Worm (Caenorhabditis elegans) whole organism, L2 larva: ENCODE data around the gene elmd-1.

Source experiments
- C34F6.9 ChIP-seq: fragments of 150-350 bp; optimal IDR thresholded peaks from 2 replicates; lab custom pipeline; 2014; ENCODE audit warnings: missing biosample characterization, missing genetic modification characterization
- F13H6.1 ChIP-seq: sonication (generic microtip); optimal IDR thresholded peaks from 2 replicates; lab custom pipeline; 2016; ENCODE audit warnings: missing genetic modification characterization, missing compliant biosample characterization
- R02D3.7 ChIP-seq: fragments of 150-350 bp; optimal IDR thresholded peaks from 2 replicates; lab custom pipeline; 2014; ENCODE audit warnings: missing biosample characterization, missing genetic modification characterization
- Y55F3AM.14 ChIP-seq: fragments of 200-800 bp; sonication (Bioruptor generic); optimal IDR thresholded peaks from 2 replicates; lab custom pipeline; 2018; ENCODE audit warnings: mild to moderate bottlenecking, missing genetic modification characterization, missing compliant biosample characterization
- aly-2 ChIP-seq: fragments of 150-350 bp; optimal IDR thresholded peaks from 2 replicates; lab custom pipeline; 2014; ENCODE audit warnings: missing biosample characterization, missing genetic modification characterization
- ama-1 ChIP-seq: fragments of 150-350 bp; optimal IDR thresholded peaks from 2 replicates; lab custom pipeline; 2018; ENCODE audit warnings: inconsistent platforms
- blmp-1 ChIP-seq: sonication (generic microtip); optimal IDR thresholded peaks from 2 replicates; lab custom pipeline; 2017; ENCODE audit warnings: missing genetic modification characterization, mild to moderate bottlenecking, missing compliant biosample characterization, antibody characterized with exemption, moderate library complexity; ENCODE audit not compliant: insufficient read depth
- ceh-82 ChIP-seq: fragments of 150-350 bp; optimal IDR thresholded peaks from 2 replicates; lab custom pipeline; 2014; ENCODE audit warnings: missing biosample characterization, missing genetic modification characterization
- crh-2 ChIP-seq: sonication (generic microtip); optimal IDR thresholded peaks from 2 replicates; lab custom pipeline; 2017; ENCODE audit warnings: missing biosample characterization, missing genetic modification characterization
- dmd-4 ChIP-seq: sonication (generic microtip); optimal IDR thresholded peaks from 2 replicates; lab custom pipeline; 2017; ENCODE audit warnings: missing biosample characterization, missing genetic modification characterization
- egl-27 ChIP-seq: sonication (generic microtip); optimal IDR thresholded peaks from 3 replicates; lab custom pipeline; 2017; ENCODE audit warnings: missing biosample characterization, missing genetic modification reagents, missing genetic modification characterization
- elt-3 ChIP-seq: sonication (generic microtip); optimal IDR thresholded peaks from 2 replicates; lab custom pipeline; 2017; ENCODE audit warnings: missing biosample characterization, missing genetic modification characterization
- fos-1 ChIP-seq: fragments of 150-350 bp; optimal IDR thresholded peaks from 2 replicates; lab custom pipeline; 2014; ENCODE audit warnings: missing biosample characterization, missing genetic modification characterization
- gmeb-1 ChIP-seq: fragments of 150-350 bp; optimal IDR thresholded peaks from 2 replicates; lab custom pipeline; 2014; ENCODE audit warnings: missing biosample characterization, missing genetic modification characterization
- lin-11 ChIP-seq: fragments of 150-350 bp; sonication (generic microtip); optimal IDR thresholded peaks from 2 replicates; lab custom pipeline; 2014; ENCODE audit warnings: missing biosample characterization, missing genetic modification characterization, inconsistent platforms, mixed read lengths
- lin-13 ChIP-seq: fragments of 150-350 bp; optimal IDR thresholded peaks from 2 replicates; lab custom pipeline; 2014; ENCODE audit warnings: missing biosample characterization, missing genetic modification reagents, missing genetic modification characterization
- lsy-2 ChIP-seq, 2 experiments: fragments of 150-350 bp in 1 of 2; sonication (generic microtip) in 1 of 2; optimal IDR thresholded peaks; 2 replicates each; lab custom pipeline; 2014 to 2017; ENCODE audit warnings: missing biosample characterization in 2 of 2, missing genetic modification characterization in 2 of 2
- mbf-1 ChIP-seq: sonication (generic microtip); optimal IDR thresholded peaks from 2 replicates; lab custom pipeline; 2017; ENCODE audit warnings: missing biosample characterization, missing genetic modification characterization
- nhr-10 ChIP-seq: sonication (generic microtip); optimal IDR thresholded peaks from 2 replicates; lab custom pipeline; 2017; ENCODE audit warnings: missing biosample characterization, missing genetic modification characterization
- nhr-11 ChIP-seq: fragments of 150-350 bp; optimal IDR thresholded peaks from 2 replicates; lab custom pipeline; 2014; ENCODE audit warnings: missing biosample characterization, missing genetic modification characterization
- nhr-12 ChIP-seq: fragments of 150-350 bp; optimal IDR thresholded peaks from 2 replicates; lab custom pipeline; 2014; ENCODE audit warnings: missing biosample characterization, missing genetic modification characterization
- nhr-21 ChIP-seq: fragments of 150-350 bp; optimal IDR thresholded peaks from 2 replicates; lab custom pipeline; 2014; ENCODE audit warnings: missing biosample characterization, missing genetic modification characterization
- nhr-23 ChIP-seq: fragments of 150-350 bp; optimal IDR thresholded peaks from 2 replicates; lab custom pipeline; 2014; ENCODE audit warnings: missing biosample characterization, missing genetic modification reagents, missing genetic modification characterization
- nhr-237 ChIP-seq: fragments of 150-350 bp; optimal IDR thresholded peaks from 2 replicates; lab custom pipeline; 2014; ENCODE audit warnings: missing biosample characterization, missing genetic modification characterization
- nhr-25 ChIP-seq: fragments of 150-350 bp; sonication (generic microtip); optimal IDR thresholded peaks from 3 replicates; lab custom pipeline; 2014; ENCODE audit warnings: missing biosample characterization, missing genetic modification characterization
- nhr-77 ChIP-seq: fragments of 150-350 bp; optimal IDR thresholded peaks from 2 replicates; lab custom pipeline; 2014; ENCODE audit warnings: missing biosample characterization, missing genetic modification characterization
- peb-1 ChIP-seq: fragments of 150-350 bp; optimal IDR thresholded peaks from 2 replicates; lab custom pipeline; 2014; ENCODE audit warnings: missing biosample characterization, missing genetic modification characterization
- skn-1 ChIP-seq: sonication (generic microtip); optimal IDR thresholded peaks from 2 replicates; lab custom pipeline; 2017; ENCODE audit warnings: missing biosample characterization, missing genetic modification characterization
- sma-9 ChIP-seq, 2 experiments: fragments of 150-350 bp in 1 of 2; sonication (generic microtip) in 1 of 2; optimal IDR thresholded peaks; 2 replicates each; lab custom pipeline; 2014 to 2016; ENCODE audit warnings: missing genetic modification characterization in 2 of 2, mild to moderate bottlenecking in 1 of 2, missing biosample characterization in 1 of 2, missing compliant biosample characterization in 1 of 2, missing genetic modification reagents in 1 of 2, moderate library complexity in 1 of 2
- unc-39 ChIP-seq: fragments of 150-350 bp; optimal IDR thresholded peaks from 2 replicates; lab custom pipeline; 2014; ENCODE audit warnings: missing biosample characterization, missing genetic modification characterization
- unc-55 ChIP-seq: fragments of 150-350 bp; sonication (generic microtip); optimal IDR thresholded peaks from 3 replicates; lab custom pipeline; 2014; ENCODE audit warnings: missing biosample characterization, missing genetic modification reagents, missing genetic modification characterization
- unc-62 ChIP-seq: fragments of 150-350 bp; optimal IDR thresholded peaks from 2 replicates; lab custom pipeline; 2014; ENCODE audit warnings: missing biosample characterization, missing genetic modification reagents, missing genetic modification characterization
- zag-1 ChIP-seq: fragments of 150-350 bp; optimal IDR thresholded peaks from 2 replicates; lab custom pipeline; 2014; ENCODE audit warnings: missing biosample characterization, missing genetic modification characterization
- ztf-1 ChIP-seq: fragments of 200-800 bp; sonication (Bioruptor generic); conservative IDR thresholded peaks from 2 replicates; pipeline ENCODE4 v1.3.6; 2022; ENCODE audit warnings: missing genetic modification characterization, missing compliant biosample characterization
- ztf-4 ChIP-seq: fragments of 150-350 bp; optimal IDR thresholded peaks from 2 replicates; lab custom pipeline; 2014; ENCODE audit warnings: missing biosample characterization, missing genetic modification characterization

The elmd-1 gene

DNA sequence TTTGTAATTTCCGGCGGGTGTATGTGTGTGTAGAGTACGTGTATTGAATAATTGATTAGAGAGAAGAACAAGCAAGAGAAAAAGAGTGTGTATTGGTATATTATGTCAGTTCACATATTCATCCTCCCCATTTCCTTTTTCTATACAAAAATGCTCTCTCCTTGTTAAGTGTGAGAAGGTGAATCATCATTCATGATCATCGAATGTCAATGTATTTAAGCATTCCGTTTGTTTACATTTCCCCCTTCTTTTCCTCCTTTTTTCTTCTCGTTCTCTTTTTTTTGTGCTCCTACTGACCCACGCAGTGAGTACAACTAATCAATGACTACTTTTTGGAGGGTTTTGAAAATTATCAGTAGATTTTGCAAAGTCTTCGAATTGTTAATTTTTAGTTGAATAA lies 46.3 kb upstream of the elmd-1 start:
- no peak for TF ChIP-seq peb-1 (tag; lab: Kevin White, UChicago)
- TF ChIP-seq fos-1, result peak; percentile 86

DNA sequence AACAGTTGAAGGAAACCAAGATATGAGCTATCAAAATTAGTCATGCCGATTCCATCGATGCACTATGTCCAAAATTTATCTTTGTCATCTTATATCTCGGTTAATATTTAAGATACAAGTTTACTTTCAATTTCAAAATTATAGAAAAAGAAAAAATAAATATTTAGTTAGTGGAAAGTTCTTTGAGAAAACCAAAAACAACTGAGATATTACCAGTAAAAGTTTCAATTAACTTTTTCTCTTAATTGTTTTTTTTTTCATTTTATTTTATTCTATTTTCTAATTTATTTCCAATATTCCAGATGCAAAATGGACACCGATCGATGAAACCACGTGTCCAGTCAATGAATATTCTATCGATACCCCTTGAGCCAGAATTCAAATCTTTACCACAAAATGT lies 45.1 kb upstream of the elmd-1 start, which contains the start of gene gei-1:
Gene gei-1 (plus strand): TSS at position 301 of the 400 bp plus-strand sequence.
- no peak for TF ChIP-seq gmeb-1 (tag; lab: Kevin White, UChicago)
- TF ChIP-seq zag-1, result no peak
- no peak for TF ChIP-seq F13H6.1
- TF ChIP-seq nhr-77 (tag; lab: Kevin White, UChicago), result no peak
- no peak for TF ChIP-seq egl-27
- no peak for TF ChIP-seq lin-11 (tag; lab: Kevin White, UChicago)
- no peak for TF ChIP-seq ceh-82
- no peak for TF ChIP-seq Y55F3AM.14 (GFP tag; lab: Kevin White, UChicago)
- no peak for TF ChIP-seq lsy-2 (tag; optimal IDR thresholded peaks at IDR 0.05; lab: Kevin White, UChicago)
- TF ChIP-seq fos-1, result no peak
- no peak for TF ChIP-seq dmd-4 (tag; lab: Kevin White, UChicago)
- TF ChIP-seq unc-39, result no peak
- no peak for TF ChIP-seq lin-13
- no peak for TF ChIP-seq nhr-23 (tag; lab: Kevin White, UChicago)
- TF ChIP-seq ztf-4 (tag; lab: Kevin White, UChicago), result no peak
- TF ChIP-seq nhr-12 (tag; lab: Kevin White, UChicago), result no peak
- no peak for TF ChIP-seq nhr-10

ce11 chrIII:3345835-3346234 lies 43.9 kb upstream of the elmd-1 start:
- TF ChIP-seq mbf-1 (tag; lab: Kevin White, UChicago) (no peak), aly-2 (no peak)

- TF ChIP-seq aly-2, result no peak
- no peak for TF ChIP-seq nhr-25 (tag; lab: Kevin White, UChicago)
- TF ChIP-seq elt-3 (tag; lab: Kevin White, UChicago), result no peak
- no peak for TF ChIP-seq F13H6.1
- TF ChIP-seq unc-39, result no peak
- TF ChIP-seq ama-1, result no peak
- no peak for TF ChIP-seq blmp-1 (tag; lab: Kevin White, UChicago)
- TF ChIP-seq unc-62, result no peak
- TF ChIP-seq lin-13, result no peak
- TF ChIP-seq nhr-11 (tag; lab: Kevin White, UChicago), result no peak
- TF ChIP-seq R02D3.7, result no peak
- TF ChIP-seq sma-9 (GFP tag; optimal IDR thresholded peaks at IDR 0.05; lab: Kevin White, UChicago), result no peak
- no peak for TF ChIP-seq sma-9 (tag; optimal IDR thresholded peaks at IDR 0.05; lab: Kevin White, UChicago)
- no peak for TF ChIP-seq dmd-4 (tag; lab: Kevin White, UChicago)
- TF ChIP-seq nhr-21 (tag; lab: Kevin White, UChicago), result no peak
- no peak for TF ChIP-seq fos-1
- TF ChIP-seq gmeb-1 (tag; lab: Kevin White, UChicago), result no peak
- TF ChIP-seq, all 48 proteins: peak for 0
These were observed 43.1 kb upstream of the elmd-1 start for ce11 chrIII:3346665-3347064.

ce11 chrIII:3349061-3349460 lies 40.7 kb upstream of the elmd-1 start:
- peak; percentile 16 for TF ChIP-seq nhr-21 (tag; lab: Kevin White, UChicago)
- TF ChIP-seq ztf-1 (GFP tag; lab: Robert Waterston, UW), result no peak

- TF ChIP-seq nhr-25 (tag; lab: Kevin White, UChicago), result no peak
- no peak for TF ChIP-seq C34F6.9 (tag; lab: Kevin White, UChicago)
- TF ChIP-seq nhr-237 (tag; lab: Kevin White, UChicago), result no peak
- no peak for TF ChIP-seq nhr-77 (tag; lab: Kevin White, UChicago)
- TF ChIP-seq peb-1 (tag; lab: Kevin White, UChicago), result no peak
- no peak for TF ChIP-seq skn-1 (tag; lab: Kevin White, UChicago)
- no peak for TF ChIP-seq unc-55 (GFP tag; lab: Kevin White, UChicago)
- TF ChIP-seq ama-1, result no peak
- no peak for TF ChIP-seq egl-27
- TF ChIP-seq crh-2 (tag; lab: Kevin White, UChicago), result no peak
These were observed 38.6 kb upstream of the elmd-1 start for ce11 chrIII:3351091-3351490.
